Worm (Caenorhabditis elegans): ENCODE results near the gene dpff-1.

DNA sequence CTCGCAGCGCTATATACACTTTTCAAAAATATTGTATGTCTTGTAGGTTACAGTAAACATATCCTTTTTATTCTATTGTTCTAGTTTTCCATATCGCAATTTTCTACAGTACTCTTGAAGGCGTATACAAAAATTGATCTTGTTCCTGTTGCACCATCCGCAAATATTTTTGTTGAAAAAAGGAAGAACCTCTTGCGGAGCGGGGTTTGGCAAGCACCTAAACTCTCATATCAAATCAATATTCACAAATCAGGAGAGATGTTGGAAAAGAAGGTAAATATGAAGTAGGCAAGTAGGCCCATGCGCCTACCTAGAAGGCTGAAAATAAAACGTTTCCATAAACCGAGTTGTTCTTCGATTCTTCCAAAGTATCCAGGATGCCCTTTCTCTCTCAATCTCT, 22.1 kb downstream of the dpff-1 start, which contains the start of gene C28H8.5:
- no peak for TF ChIP-seq ztf-11 (tag; optimal IDR thresholded peaks at IDR 0.05)
- no peak for TF ChIP-seq lsy-2 (tag; optimal IDR thresholded peaks at IDR 0.05)
- no peak for TF ChIP-seq sem-2 (GFP tag; optimal IDR thresholded peaks at IDR 0.05)
- TF ChIP-seq bed-3 (GFP tag; optimal IDR thresholded peaks at IDR 0.05), result no peak
- TF ChIP-seq snpc-4 (tag; optimal IDR thresholded peaks at IDR 0.05), result no peak
- no peak for TF ChIP-seq ham-2 (GFP tag; optimal IDR thresholded peaks at IDR 0.05)
- no peak for TF ChIP-seq cnd-1 (tag; optimal IDR thresholded peaks at IDR 0.05)
- TF ChIP-seq elt-1 (tag; optimal IDR thresholded peaks at IDR 0.05; ENCODE audit: borderline replicate concordance, insufficient read depth), result no peak
- TF ChIP-seq nhr-237 (tag; optimal IDR thresholded peaks at IDR 0.05), result no peak
- no peak for TF ChIP-seq drap-1 (GFP tag; optimal IDR thresholded peaks at IDR 0.05)
- TF ChIP-seq M03D4.4 (tag; optimal IDR thresholded peaks at IDR 0.05), result no peak
- TF ChIP-seq elt-3 (tag; optimal IDR thresholded peaks at IDR 0.05), result no peak

Measured in whole organism, mixed stage, embryonic.